Worm (Caenorhabditis elegans) whole organism, midembryonic: ENCODE results near the gene B0244.7.

ENCODE experiments used
- T22C8.4 ChIP-seq: fragments of 200-800 bp; sonication (Bioruptor generic); IDR thresholded peaks from 2 replicates; pipeline ENCODE4 v1.3.6; 2022; ENCODE audit warnings: missing genetic modification characterization, missing compliant biosample characterization
- cog-1 ChIP-seq: sonication (generic microtip); optimal IDR thresholded peaks from 2 replicates; lab custom pipeline; 2016; ENCODE audit warnings: missing genetic modification characterization, missing compliant biosample characterization
- flt-1 ChIP-seq: fragments of 200-800 bp; sonication (Bioruptor generic); IDR thresholded peaks from 2 replicates; pipeline ENCODE4 v1.3.6; 2022; ENCODE audit warnings: missing genetic modification characterization, missing compliant biosample characterization
- klf-2 ChIP-seq: fragments of 200-800 bp; sonication (Bioruptor generic); conservative IDR thresholded peaks from 2 replicates; pipeline ENCODE4 v1.3.6; 2022; ENCODE audit warnings: missing genetic modification reagents, missing genetic modification characterization, missing compliant biosample characterization
- med-1 ChIP-seq: sonication (generic microtip); optimal IDR thresholded peaks from 2 replicates; lab custom pipeline; 2017; ENCODE audit warnings: missing genetic modification characterization, mild to moderate bottlenecking, missing compliant biosample characterization, antibody characterized with exemption, missing genetic modification reagents; ENCODE audit not compliant: insufficient read depth
- ref-1 ChIP-seq: fragments of 200-800 bp; sonication (Bioruptor generic); conservative IDR thresholded peaks from 2 replicates; pipeline ENCODE4 v1.3.6; 2022; ENCODE audit warnings: missing genetic modification reagents, missing genetic modification characterization, missing compliant biosample characterization
- tab-1 ChIP-seq: fragments of 200-800 bp; sonication (Bioruptor generic); IDR thresholded peaks from 2 replicates; pipeline ENCODE4 v1.3.6; 2022; ENCODE audit warnings: missing genetic modification characterization, missing compliant biosample characterization
- ztf-23 ChIP-seq: fragments of 200-800 bp; sonication (Bioruptor generic); IDR thresholded peaks from 2 replicates; pipeline ENCODE4 v1.3.6; 2022; ENCODE audit warnings: missing genetic modification reagents, missing genetic modification characterization, missing compliant biosample characterization
- ztf-29 ChIP-seq: fragments of 200-800 bp; sonication (Bioruptor generic); IDR thresholded peaks from 2 replicates; pipeline ENCODE4 v1.3.6; 2022; ENCODE audit warnings: missing genetic modification reagents, missing genetic modification characterization, missing compliant biosample characterization

Gene B0244.7

ce11 chrIII:5721888-5722287 is 9.4 kb upstream of the B0244.7 start:
- TF ChIP-seq ztf-23 (GFP tag; lab: Robert Waterston, UW): no peak
- TF ChIP-seq T22C8.4: peak; percentile 18; the same call in 1 of the 2 replicates
- peak; percentile 49; the same call in 1 of the 2 replicates for TF ChIP-seq flt-1 (GFP tag; lab: Robert Waterston, UW)

- TF ChIP-seq flt-1 (GFP tag; lab: Robert Waterston, UW): no peak
- no peak for TF ChIP-seq ztf-23 (GFP tag; lab: Robert Waterston, UW)
- no peak for TF ChIP-seq tab-1
These were observed 8.8 kb upstream of the B0244.7 start, which contains the start of gene wrm-1 for ce11 chrIII:5722550-5722949. TSS of gene wrm-1 (plus strand) at chrIII:5722850.

ce11 chrIII:5727827-5728226 is 3.5 kb upstream of the B0244.7 start, which contains the start of gene egg-1:
TSS of gene egg-1 (plus strand) at chrIII:5728180.
- TF ChIP-seq klf-2 (GFP tag; lab: Robert Waterston, UW) (no peak), ref-1 (GFP tag; lab: Robert Waterston, UW) (no peak), ztf-29 (GFP tag; lab: Robert Waterston, UW) (no peak), med-1 (GFP tag; lab: Kevin White, UChicago) (no peak), ztf-23 (GFP tag; lab: Robert Waterston, UW) (no peak), T22C8.4 (no peak), flt-1 (GFP tag; lab: Robert Waterston, UW) (no peak), tab-1 (no peak), cog-1 (tag; lab: Kevin White, UChicago) (no peak)

ce11 chrIII:5729367-5729766 is 1.9 kb upstream of the B0244.7 start:
- no peak for TF ChIP-seq cog-1 (tag; lab: Kevin White, UChicago)
- TF ChIP-seq tab-1: no peak
- TF ChIP-seq klf-2 (GFP tag; lab: Robert Waterston, UW): no peak
- TF ChIP-seq ztf-29 (GFP tag; lab: Robert Waterston, UW): no peak

- TF ChIP-seq klf-2 (GFP tag; lab: Robert Waterston, UW) (no peak), flt-1 (GFP tag; lab: Robert Waterston, UW) (no peak), cog-1 (tag; lab: Kevin White, UChicago) (no peak), med-1 (GFP tag; lab: Kevin White, UChicago) (no peak), ref-1 (GFP tag; lab: Robert Waterston, UW) (no peak), T22C8.4 (no peak), tab-1 (no peak), ztf-29 (GFP tag; lab: Robert Waterston, UW) (no peak), ztf-23 (GFP tag; lab: Robert Waterston, UW) (no peak)
These were observed 1.3 kb upstream of the B0244.7 start for ce11 chrIII:5730041-5730440.

- TF ChIP-seq tab-1: no peak
These were observed 1.6 kb downstream of the B0244.7 start, which contains the start of gene B0244.17 for ce11 chrIII:5732925-5733324. TSS of gene B0244.17 (plus strand) at chrIII:5733225.

- no peak for TF ChIP-seq T22C8.4
- TF ChIP-seq ztf-23 (GFP tag; lab: Robert Waterston, UW): no peak
- no peak for TF ChIP-seq ref-1 (GFP tag; lab: Robert Waterston, UW)
- TF ChIP-seq med-1 (GFP tag; lab: Kevin White, UChicago): no peak
- TF ChIP-seq tab-1: no peak
- no peak for TF ChIP-seq klf-2 (GFP tag; lab: Robert Waterston, UW)
- no peak for TF ChIP-seq ztf-29 (GFP tag; lab: Robert Waterston, UW)
- TF ChIP-seq cog-1 (tag; lab: Kevin White, UChicago): no peak
- TF ChIP-seq flt-1 (GFP tag; lab: Robert Waterston, UW): no peak
These were observed 3.0 kb downstream of the B0244.7 start for ce11 chrIII:5734328-5734727.

ce11 chrIII:5734905-5735304 is 3.6 kb downstream of the B0244.7 start, which contains the start of gene B0244.10:
TSS of gene B0244.10 (plus strand) at chrIII:5735158.
- TF ChIP-seq ztf-29 (GFP tag; lab: Robert Waterston, UW) (no peak), med-1 (GFP tag; lab: Kevin White, UChicago) (no peak), flt-1 (GFP tag; lab: Robert Waterston, UW) (no peak), T22C8.4 (no peak), klf-2 (GFP tag; lab: Robert Waterston, UW) (no peak), tab-1 (no peak), cog-1 (tag; lab: Kevin White, UChicago) (no peak), ztf-23 (GFP tag; lab: Robert Waterston, UW) (no peak), ref-1 (GFP tag; lab: Robert Waterston, UW) (no peak)

ce11 chrIII:5737708-5738107 is 6.4 kb downstream of the B0244.7 start, which contains the start of gene B0244.6:
TSS of gene B0244.6 (plus strand) at chrIII:5738008.
- no peak for TF ChIP-seq T22C8.4
- TF ChIP-seq ref-1 (GFP tag; lab: Robert Waterston, UW): no peak
- TF ChIP-seq ztf-23 (GFP tag; lab: Robert Waterston, UW): no peak
- TF ChIP-seq cog-1 (tag; lab: Kevin White, UChicago): no peak
- TF ChIP-seq flt-1 (GFP tag; lab: Robert Waterston, UW): no peak
- no peak for TF ChIP-seq tab-1

ce11 chrIII:5740666-5741065 is 9.4 kb downstream of the B0244.7 start, which contains the start of gene B0244.16:
TSS of gene B0244.16 (plus strand) at chrIII:5740966.
- no peak for TF ChIP-seq cog-1 (tag; lab: Kevin White, UChicago)
- TF ChIP-seq med-1 (GFP tag; lab: Kevin White, UChicago): no peak
- TF ChIP-seq tab-1: no peak
- TF ChIP-seq T22C8.4: no peak
- no peak for TF ChIP-seq ztf-29 (GFP tag; lab: Robert Waterston, UW)
- TF ChIP-seq ztf-23 (GFP tag; lab: Robert Waterston, UW): no peak
- TF ChIP-seq ref-1 (GFP tag; lab: Robert Waterston, UW): no peak
- no peak for TF ChIP-seq klf-2 (GFP tag; lab: Robert Waterston, UW)
- TF ChIP-seq flt-1 (GFP tag; lab: Robert Waterston, UW): no peak
